Worm (Caenorhabditis elegans): Measurements from ENCODE around the gene znf-706.

DNA sequence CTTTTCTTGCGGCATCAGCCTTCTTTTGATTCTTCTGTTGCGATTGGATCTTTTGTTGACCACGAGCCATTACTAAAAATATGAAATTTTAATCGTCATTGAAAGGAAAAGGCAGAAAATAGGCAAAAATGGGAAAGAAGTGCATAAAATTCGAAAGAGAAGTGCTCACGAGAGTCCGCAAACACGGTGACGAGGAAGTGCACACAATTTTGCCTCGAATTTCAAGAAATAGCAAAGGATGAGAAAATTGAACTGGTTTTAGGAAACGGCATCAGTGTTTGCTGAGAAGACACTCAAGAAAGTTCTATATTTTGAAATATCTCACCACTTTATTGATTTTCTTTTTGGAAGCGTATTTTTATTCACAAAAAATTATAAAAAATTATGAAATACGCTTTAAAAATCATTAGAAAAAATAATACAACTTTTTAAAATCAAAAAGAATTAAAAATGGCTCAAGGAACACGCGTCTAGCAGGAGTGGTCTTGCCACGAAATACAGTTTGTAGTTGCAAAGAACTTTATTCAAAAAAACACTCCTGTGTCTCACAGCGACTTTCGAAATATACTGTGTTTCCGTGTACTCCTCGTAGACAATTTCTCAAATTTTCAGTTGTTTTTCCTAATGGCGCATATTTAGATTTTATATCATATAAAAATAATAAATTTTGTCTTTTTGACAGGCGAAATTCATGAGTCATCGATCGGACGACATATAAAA, at the start of gene znf-706, which contains the start of gene cpna-3:
- TF ChIP-seq Y48G9A.11 (GFP tag; IDR thresholded peaks at IDR 0.05) (no peak), aha-1 (tag) (no peak), T20F7.1 (GFP tag; optimal IDR thresholded peaks at IDR 0.05) (peak; percentile 42), pqm-1 (tag; optimal IDR thresholded peaks at IDR 0.05) (no peak), nhr-25 (tag; optimal IDR thresholded peaks at IDR 0.05; ENCODE audit: borderline replicate concordance, insufficient read depth) (no peak), mdl-1 (tag; optimal IDR thresholded peaks at IDR 0.05) (peak in 1 of 2 experiments; percentile 19), unc-130 (GFP tag; optimal IDR thresholded peaks at IDR 0.05) (peak; percentile 31), mep-1 (tag; optimal IDR thresholded peaks at IDR 0.05) (no peak), nhr-41 (GFP tag; IDR thresholded peaks at IDR 0.05) (no peak), vab-7 (GFP tag; IDR thresholded peaks at IDR 0.05) (no peak), nhr-76 (tag; optimal IDR thresholded peaks at IDR 0.05) (no peak), ZK546.5 (tag; optimal IDR thresholded peaks at IDR 0.05) (no peak), daf-12 (tag; optimal IDR thresholded peaks at IDR 0.05) (no peak)
